Fruit fly (Drosophila melanogaster): ENCODE measurements around the gene Ptp36E.

Gene Ptp36E

DNA sequence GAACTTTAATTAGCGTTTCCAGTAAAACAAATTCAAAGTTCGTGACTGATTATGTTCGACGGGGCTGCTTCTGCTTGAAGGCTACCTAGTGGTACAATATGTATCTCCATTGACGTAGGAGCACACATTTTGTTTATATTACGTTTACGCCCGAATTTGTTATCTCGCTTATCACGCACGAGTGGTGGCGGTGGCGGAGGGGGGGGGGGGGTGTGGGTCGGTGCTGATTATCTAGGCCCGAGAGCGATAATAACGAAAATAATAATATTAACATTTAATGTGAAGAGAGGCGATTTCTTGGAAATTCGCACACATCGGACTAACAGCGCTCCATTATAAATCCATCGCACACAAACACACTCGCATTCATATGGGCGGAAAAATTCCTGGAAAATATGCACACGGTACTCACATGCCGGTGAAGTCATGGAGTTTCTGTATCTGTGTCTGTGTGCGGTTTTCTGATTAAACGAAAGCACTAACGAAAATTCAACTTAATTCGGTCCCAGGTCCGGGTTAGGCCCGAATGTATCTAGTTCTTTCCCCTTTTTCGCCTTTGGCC lies 37.2 kb downstream of the Ptp36E start:
- TF ChIP-seq CTCF (optimal IDR thresholded peaks at IDR 0.05) (no peak), CG8478 (optimal IDR thresholded peaks at IDR 0.05) (no peak)

DNA sequence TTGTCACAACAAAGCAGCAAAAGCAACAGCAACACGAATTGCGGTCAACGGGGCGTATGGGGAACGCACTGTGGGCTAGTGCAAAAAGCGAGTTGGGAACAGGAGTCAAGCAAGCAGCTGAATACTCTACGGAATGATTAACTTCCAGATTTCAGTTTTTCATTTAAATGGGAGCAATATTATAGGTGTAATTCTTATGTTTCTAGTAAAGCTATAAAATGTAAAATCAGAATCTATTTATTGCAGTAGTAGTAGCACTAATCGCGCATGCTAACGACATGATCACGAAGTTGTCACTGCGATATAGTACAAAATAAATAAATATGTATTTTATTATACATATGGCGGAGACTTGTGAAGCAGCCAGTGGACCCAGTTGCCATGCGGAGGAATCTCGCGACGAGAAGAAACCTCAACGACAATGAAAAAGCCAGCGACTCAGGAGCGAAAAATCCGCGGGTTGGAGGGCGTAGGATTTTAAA lies 38.1 kb downstream of the Ptp36E start:
- no peak for TF ChIP-seq CTCF (optimal IDR thresholded peaks at IDR 0.05)
- TF ChIP-seq CG8478 (optimal IDR thresholded peaks at IDR 0.05), result no peak

DNA sequence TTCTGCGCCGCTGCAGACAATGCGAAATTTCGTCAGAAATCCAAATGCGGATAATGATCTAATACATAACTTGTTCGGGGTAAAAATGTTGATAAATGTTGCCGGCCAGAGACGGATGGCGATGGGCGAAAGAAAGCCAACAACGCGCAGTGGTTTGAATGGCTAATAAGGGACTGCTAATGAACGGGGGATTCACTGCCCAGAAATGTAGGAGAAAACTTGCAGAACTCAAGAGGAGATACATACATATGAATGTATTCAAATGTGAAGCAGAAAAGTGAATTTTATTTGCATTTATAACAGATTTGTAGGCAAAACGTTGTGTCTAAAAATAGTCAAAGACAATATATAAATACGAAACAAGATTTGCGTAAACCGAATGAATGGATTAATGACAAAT lies 39.0 kb downstream of the Ptp36E start:
- TF ChIP-seq CTCF (optimal IDR thresholded peaks at IDR 0.05) (no peak), CG8478 (optimal IDR thresholded peaks at IDR 0.05) (no peak)

DNA sequence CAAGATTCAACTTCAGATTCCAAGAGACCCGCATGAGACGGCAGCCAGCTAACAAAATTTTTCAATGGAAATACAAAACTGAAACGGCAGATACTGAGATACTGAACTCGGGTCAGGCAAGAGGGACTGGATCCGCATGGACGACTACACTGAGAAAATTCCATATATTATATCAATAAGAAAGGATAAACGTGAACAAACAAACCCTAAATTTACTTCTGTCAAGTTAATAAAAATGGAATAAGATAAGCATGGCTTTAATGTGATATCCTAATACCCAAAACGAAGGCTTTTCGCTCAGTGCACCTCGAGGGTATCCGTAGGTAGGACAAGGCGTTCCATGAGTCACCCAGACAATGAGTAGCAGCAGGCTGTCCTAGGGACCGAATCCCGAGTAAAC lies 39.6 kb downstream of the Ptp36E start:
- no peak for TF ChIP-seq CTCF (optimal IDR thresholded peaks at IDR 0.05)
- TF ChIP-seq CG8478 (optimal IDR thresholded peaks at IDR 0.05), result no peak

DNA sequence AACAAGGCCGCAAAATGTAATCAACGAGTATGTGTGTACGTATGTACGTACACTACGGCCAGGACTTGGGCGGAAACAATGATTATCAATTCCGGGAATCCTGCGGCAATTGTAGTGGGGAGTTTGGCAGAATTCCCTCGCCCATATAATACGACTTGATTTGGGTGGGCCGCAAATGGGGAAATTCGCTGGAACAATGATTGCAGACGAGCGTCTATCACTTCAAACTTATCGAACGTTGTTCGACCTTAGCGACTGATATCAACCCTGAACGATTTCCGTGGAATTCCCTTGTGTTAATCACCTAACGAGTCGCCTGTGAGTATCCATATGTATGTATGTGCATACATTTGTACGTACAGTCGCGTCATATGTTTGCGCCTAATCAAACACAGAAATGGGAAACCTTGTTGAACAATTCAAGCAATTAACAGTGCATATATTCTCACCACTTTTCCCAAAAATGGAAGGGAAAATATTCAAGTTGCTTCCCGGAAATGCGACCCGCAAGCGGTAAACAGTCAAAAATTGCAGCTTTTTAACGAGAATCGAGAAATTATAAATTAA lies 40.5 kb downstream of the Ptp36E start:
- TF ChIP-seq CTCF (optimal IDR thresholded peaks at IDR 0.05) (no peak), CG8478 (optimal IDR thresholded peaks at IDR 0.05) (no peak)

DNA sequence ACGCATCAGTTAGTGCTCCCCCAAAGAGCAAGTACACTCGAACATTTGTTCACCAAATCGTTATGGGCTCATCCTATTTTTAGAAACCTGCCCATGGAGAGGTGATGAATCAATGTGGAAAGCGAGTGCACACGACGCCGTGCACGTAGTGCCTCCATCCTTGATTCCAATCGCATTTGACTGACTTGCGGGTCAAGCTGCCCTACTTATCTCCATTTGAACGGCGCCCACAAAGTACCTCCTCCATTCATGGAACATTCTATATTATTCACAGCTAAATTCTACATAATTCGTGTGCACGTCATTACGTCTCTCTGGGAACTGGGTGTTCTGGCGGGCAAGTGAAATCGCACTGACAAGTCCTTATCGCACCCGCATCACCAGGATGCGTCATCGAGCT lies 41.6 kb downstream of the Ptp36E start:
- TF ChIP-seq CG8478 (optimal IDR thresholded peaks at IDR 0.05), result no peak
- TF ChIP-seq CTCF (optimal IDR thresholded peaks at IDR 0.05), result no peak

DNA sequence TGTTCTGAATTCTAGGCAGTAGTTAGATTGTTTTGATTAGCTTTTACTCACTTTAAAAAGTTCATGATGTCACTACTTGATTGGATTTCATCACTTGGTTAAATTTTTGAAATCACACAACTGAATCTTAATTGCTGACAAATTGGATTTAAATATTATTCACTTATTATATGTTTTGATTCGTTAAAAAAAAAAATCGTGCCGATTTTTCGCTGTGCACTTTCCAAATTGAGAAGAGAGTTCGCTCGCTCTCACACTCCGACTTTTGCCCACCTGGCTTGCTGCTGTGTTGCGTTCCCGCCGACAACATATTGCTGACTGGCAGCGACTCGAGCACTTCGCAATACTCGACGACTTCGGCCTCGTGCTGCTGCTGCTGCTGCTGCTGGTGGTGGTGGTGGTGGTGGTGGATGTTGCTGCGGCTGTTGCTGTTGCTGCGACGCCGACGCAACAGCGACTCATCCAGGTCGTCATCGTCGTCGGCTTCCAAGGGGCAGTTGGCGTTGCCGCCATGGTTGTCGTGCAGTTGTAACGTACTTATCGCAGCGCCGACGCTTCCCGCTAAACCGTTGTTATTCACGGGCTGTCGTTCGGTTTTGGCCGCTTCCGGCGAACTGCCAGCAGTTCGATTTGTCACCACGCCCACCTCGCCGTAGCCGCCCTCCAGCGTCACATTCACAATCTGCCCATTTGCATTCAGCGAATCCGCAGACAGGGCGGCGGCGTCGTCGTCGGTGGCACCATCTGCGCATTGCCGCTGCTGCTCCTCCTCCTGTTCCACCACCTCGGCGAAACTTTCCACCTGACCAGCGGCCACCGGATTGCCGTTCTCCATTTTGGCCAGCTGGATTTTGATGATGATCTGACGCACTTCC lies 43.1 kb downstream of the Ptp36E start:
- TF ChIP-seq CG8478 (optimal IDR thresholded peaks at IDR 0.05) (no peak), CTCF (optimal IDR thresholded peaks at IDR 0.05) (no peak)

DNA sequence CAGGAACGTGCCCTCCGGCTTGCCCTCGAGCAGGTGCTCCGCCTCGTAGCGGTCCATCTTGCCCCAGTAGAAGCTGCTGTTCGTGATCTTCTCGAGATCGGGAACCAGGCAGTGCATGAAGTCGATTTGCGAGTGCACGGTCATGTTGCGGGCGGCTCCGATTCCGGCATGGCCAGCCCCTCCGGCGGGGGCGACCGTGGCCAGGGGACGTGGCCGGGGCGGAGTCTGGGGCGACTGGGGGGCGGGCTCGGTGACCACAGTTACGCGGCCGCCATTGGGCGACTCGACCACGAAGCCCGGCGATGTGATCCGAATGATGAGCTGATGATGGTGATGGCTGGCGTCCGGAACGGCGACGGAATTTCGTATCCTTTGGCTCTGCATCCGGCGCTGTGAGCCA lies 44.3 kb downstream of the Ptp36E start:
- no peak for TF ChIP-seq CTCF (optimal IDR thresholded peaks at IDR 0.05)
- no peak for TF ChIP-seq CG8478 (optimal IDR thresholded peaks at IDR 0.05)

DNA sequence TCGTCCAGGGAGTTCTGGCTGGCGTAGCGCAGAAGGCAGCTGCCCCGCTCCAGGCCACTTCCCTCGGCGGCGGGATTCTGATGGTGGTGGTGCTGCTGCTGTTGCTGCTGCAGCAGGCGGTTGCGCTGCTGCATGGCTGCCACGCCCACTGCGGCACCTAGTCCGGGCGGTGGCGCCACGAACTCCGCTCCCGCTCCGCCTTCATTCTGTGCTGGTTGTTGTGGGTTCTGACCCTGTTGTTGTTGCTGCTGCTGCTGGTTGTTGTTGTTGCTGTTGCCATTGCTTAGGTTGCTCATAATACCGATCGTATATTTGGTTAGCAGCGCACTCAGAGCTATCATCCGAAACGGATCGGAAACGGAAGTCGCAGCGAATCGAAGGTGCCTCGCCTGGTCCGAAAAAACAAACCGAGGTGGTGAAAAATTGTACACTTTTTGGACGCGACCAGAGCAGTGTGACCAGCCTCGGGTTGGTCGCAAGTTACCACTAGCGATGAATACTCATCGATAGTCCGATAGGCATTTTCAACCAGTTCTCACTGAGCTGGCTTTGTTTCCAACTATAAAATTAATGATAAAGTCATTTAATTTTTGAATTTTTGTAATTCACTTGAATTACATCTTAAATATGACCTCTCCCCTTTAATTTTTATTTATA lies 47.1 kb downstream of the Ptp36E start, which contains the start of gene kel:
Gene kel (minus strand): TSS at position 493 of the 657 bp plus-strand sequence.
- TF ChIP-seq CTCF (optimal IDR thresholded peaks at IDR 0.05) (peak in 1 of 2 experiments; percentile 34), CG8478 (optimal IDR thresholded peaks at IDR 0.05) (no peak)

DNA sequence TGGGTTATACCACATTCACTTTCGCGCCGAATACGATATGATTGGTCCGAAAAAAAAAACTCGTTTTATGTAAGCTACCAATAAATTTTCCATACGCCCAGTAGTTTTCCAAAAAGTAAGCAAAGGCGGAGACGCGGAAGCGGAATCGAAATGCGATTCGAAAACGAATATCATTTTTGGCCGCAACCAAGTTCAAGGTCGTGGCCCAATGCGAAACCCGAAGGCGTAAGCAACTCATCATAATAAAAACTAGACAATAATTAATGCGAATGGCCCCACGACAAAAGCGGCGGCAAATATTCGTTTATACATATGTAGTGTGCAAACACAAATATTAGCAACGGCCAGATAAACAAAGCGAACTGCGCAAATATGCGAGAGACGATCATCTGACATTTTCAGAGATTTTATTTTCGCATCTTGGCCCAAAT lies 48.4 kb downstream of the Ptp36E start:
- TF ChIP-seq CTCF (optimal IDR thresholded peaks at IDR 0.05) (no peak), CG8478 (optimal IDR thresholded peaks at IDR 0.05) (no peak)

DNA sequence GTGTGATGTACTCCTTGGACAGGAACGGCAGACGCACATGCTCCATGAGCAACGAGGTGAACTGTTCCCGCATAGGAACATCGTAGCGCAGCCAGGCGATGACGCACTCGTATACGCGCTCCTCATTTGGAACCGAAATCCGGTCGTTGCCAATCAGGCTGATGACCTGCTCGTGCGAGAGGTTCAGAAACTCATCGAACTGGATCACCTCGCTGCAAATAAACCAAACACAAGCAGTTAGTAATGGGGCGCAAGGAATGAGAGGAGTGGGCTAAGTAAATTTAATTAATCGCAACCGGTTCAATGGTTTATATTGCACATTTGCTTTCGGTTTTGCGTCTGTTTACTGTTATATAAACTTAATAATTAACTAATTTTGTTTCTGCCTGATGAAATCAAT lies 50.2 kb downstream of the Ptp36E start:
- TF ChIP-seq CG8478 (optimal IDR thresholded peaks at IDR 0.05), result no peak
- TF ChIP-seq CTCF (optimal IDR thresholded peaks at IDR 0.05), result no peak
